Fruit fly (Drosophila melanogaster): ENCODE results near the gene CG33654.

- TF ChIP-seq cnc (optimal IDR thresholded peaks at IDR 0.05) (no peak), CG12768 (GFP tag; optimal IDR thresholded peaks at IDR 0.05) (no peak), toe (GFP tag; optimal IDR thresholded peaks at IDR 0.05) (no peak), kay (GFP tag; ENCODE audit: borderline replicate concordance) (no peak), CG14711 (tag; optimal IDR thresholded peaks at IDR 0.05) (no peak), CG7101 (tag; optimal IDR thresholded peaks at IDR 0.05) (no peak), Mnt (GFP tag; optimal IDR thresholded peaks at IDR 0.05) (no peak), CG5204 (GFP tag; optimal IDR thresholded peaks at IDR 0.05) (no peak), ovo (GFP tag; optimal IDR thresholded peaks at IDR 0.05) (no peak), cic (GFP tag; optimal IDR thresholded peaks at IDR 0.05) (no peak), bab1 (GFP tag; optimal IDR thresholded peaks at IDR 0.05) (no peak), CG11617 (GFP tag; optimal IDR thresholded peaks at IDR 0.05) (no peak), Crg-1 (GFP tag; optimal IDR thresholded peaks at IDR 0.05) (no peak), Hr96 (GFP tag; optimal IDR thresholded peaks at IDR 0.05) (no peak)
Observed at dm6 chr3R:9608206-9608605, 25.2 kb upstream of the CG33654 start.

Data from whole organism, adult.